Worm (Caenorhabditis elegans) whole organism, late embryonic: ENCODE results near the gene Y43F8B.20.

Experiments used
- K02D7.2 ChIP-seq: sonication (generic microtip); optimal IDR thresholded peaks from 2 replicates; lab custom pipeline; 2017; ENCODE audit warnings: mild to moderate bottlenecking, missing genetic modification characterization, missing compliant biosample characterization
- K09A11.1 ChIP-seq: sonication (generic microtip); optimal IDR thresholded peaks from 2 replicates; lab custom pipeline; 2017; ENCODE audit warnings: antibody characterized with exemption, mild to moderate bottlenecking, missing genetic modification characterization, missing compliant biosample characterization; ENCODE audit not compliant: insufficient read depth
- Y22D7AL.16 ChIP-seq: sonication (generic microtip); optimal IDR thresholded peaks from 2 replicates; lab custom pipeline; 2016; ENCODE audit warnings: missing genetic modification characterization, missing compliant biosample characterization
- ama-1 ChIP-seq: fragments of 150-350 bp; optimal IDR thresholded peaks from 2 replicates; lab custom pipeline; 2014
- ceh-18 ChIP-seq: sonication (generic microtip); optimal IDR thresholded peaks from 2 replicates; lab custom pipeline; 2016; ENCODE audit warnings: missing genetic modification characterization, missing compliant biosample characterization
- ceh-19 ChIP-seq: fragments of 200-800 bp; sonication (Bioruptor generic); optimal IDR thresholded peaks from 2 replicates; lab custom pipeline; 2018; ENCODE audit warnings: mild to moderate bottlenecking, missing genetic modification characterization, missing compliant biosample characterization
- ceh-22 ChIP-seq: sonication (generic microtip); optimal IDR thresholded peaks from 2 replicates; lab custom pipeline; 2017; ENCODE audit warnings: missing biosample characterization, missing genetic modification characterization
- ceh-30 ChIP-seq: fragments of 150-350 bp; optimal IDR thresholded peaks from 2 replicates; lab custom pipeline; 2014; ENCODE audit warnings: missing biosample characterization, missing genetic modification characterization
- ceh-31 ChIP-seq: sonication (generic microtip); optimal IDR thresholded peaks from 2 replicates; lab custom pipeline; 2016; ENCODE audit warnings: missing genetic modification characterization, missing compliant biosample characterization
- ceh-34 ChIP-seq: sonication (generic microtip); optimal IDR thresholded peaks from 2 replicates; lab custom pipeline; 2016; ENCODE audit warnings: mild to moderate bottlenecking, missing genetic modification characterization, missing compliant biosample characterization
- ceh-45 ChIP-seq: fragments of 200-800 bp; sonication (Bioruptor generic); IDR thresholded peaks from 2 replicates; pipeline ENCODE4 v1.3.6; 2022; ENCODE audit warnings: missing genetic modification reagents, missing genetic modification characterization, missing compliant biosample characterization
- ceh-48 ChIP-seq: sonication (generic microtip); optimal IDR thresholded peaks from 2 replicates; lab custom pipeline; 2016; ENCODE audit warnings: missing genetic modification characterization, inconsistent platforms, missing compliant biosample characterization
- ceh-6 ChIP-seq: fragments of 200-800 bp; sonication (Bioruptor generic); optimal IDR thresholded peaks from 2 replicates; lab custom pipeline; 2018; ENCODE audit warnings: mild to moderate bottlenecking, missing genetic modification characterization, missing compliant biosample characterization
- che-1 ChIP-seq: sonication (generic microtip); optimal IDR thresholded peaks from 2 replicates; lab custom pipeline; 2016; ENCODE audit warnings: mild to moderate bottlenecking, missing genetic modification characterization, missing compliant biosample characterization
- dve-1 ChIP-seq: sonication (generic microtip); optimal IDR thresholded peaks from 2 replicates; lab custom pipeline; 2017; ENCODE audit warnings: antibody characterized with exemption, mild to moderate bottlenecking, missing genetic modification characterization, missing compliant biosample characterization
- elt-2 ChIP-seq: sonication (generic microtip); optimal IDR thresholded peaks from 2 replicates; lab custom pipeline; 2016; ENCODE audit warnings: missing genetic modification reagents, missing genetic modification characterization, missing compliant biosample characterization
- elt-4 ChIP-seq: sonication (generic microtip); optimal IDR thresholded peaks from 2 replicates; lab custom pipeline; 2016; ENCODE audit warnings: missing genetic modification characterization, missing compliant biosample characterization
- ets-4 ChIP-seq: sonication (generic microtip); optimal IDR thresholded peaks from 2 replicates; lab custom pipeline; 2016; ENCODE audit warnings: missing genetic modification characterization, missing compliant biosample characterization
- fkh-10 ChIP-seq: fragments of 150-350 bp; optimal IDR thresholded peaks from 2 replicates; lab custom pipeline; 2014; ENCODE audit warnings: missing biosample characterization, missing genetic modification reagents, missing genetic modification characterization
- gmeb-2 ChIP-seq: sonication (generic microtip); optimal IDR thresholded peaks from 2 replicates; lab custom pipeline; 2016; ENCODE audit warnings: missing genetic modification characterization, inconsistent platforms, missing compliant biosample characterization
- hlh-15 ChIP-seq: sonication (generic microtip); optimal IDR thresholded peaks from 2 replicates; lab custom pipeline; 2016; ENCODE audit warnings: missing genetic modification characterization, missing compliant biosample characterization
- hlh-6 ChIP-seq: sonication (generic microtip); optimal IDR thresholded peaks from 2 replicates; lab custom pipeline; 2016; ENCODE audit warnings: missing genotype, missing genetic modification characterization, missing compliant biosample characterization
- hlh-8 ChIP-seq: sonication (generic microtip); optimal IDR thresholded peaks from 2 replicates; lab custom pipeline; 2016; ENCODE audit warnings: missing genotype, missing genetic modification characterization, missing compliant biosample characterization
- lim-6 ChIP-seq: sonication (generic microtip); optimal IDR thresholded peaks from 2 replicates; lab custom pipeline; 2016; ENCODE audit warnings: missing genetic modification characterization, missing compliant biosample characterization
- lin-11 ChIP-seq: fragments of 200-800 bp; sonication (Bioruptor generic); optimal IDR thresholded peaks from 2 replicates; lab custom pipeline; 2018; ENCODE audit warnings: mild to moderate bottlenecking, missing genetic modification characterization, missing compliant biosample characterization
- nfya-1 ChIP-seq: sonication (generic microtip); optimal IDR thresholded peaks from 2 replicates; lab custom pipeline; 2017; ENCODE audit warnings: missing genetic modification characterization, mild to moderate bottlenecking, missing compliant biosample characterization, antibody characterized with exemption, moderate library complexity
- nhr-232 ChIP-seq: sonication (generic microtip); optimal IDR thresholded peaks from 2 replicates; lab custom pipeline; 2016; ENCODE audit warnings: missing genetic modification characterization, missing compliant biosample characterization
- npax-4 ChIP-seq: sonication (generic microtip); optimal IDR thresholded peaks from 2 replicates; lab custom pipeline; 2016; ENCODE audit warnings: missing genetic modification characterization, missing compliant biosample characterization
- pat-9 ChIP-seq: fragments of 200-800 bp; sonication (Bioruptor generic); optimal IDR thresholded peaks from 2 replicates; lab custom pipeline; 2018; ENCODE audit warnings: mild to moderate bottlenecking, missing genetic modification characterization, moderate library complexity, missing compliant biosample characterization
- pros-1 ChIP-seq: fragments of 150-350 bp; optimal IDR thresholded peaks from 2 replicates; lab custom pipeline; 2014; ENCODE audit warnings: missing biosample characterization, missing genetic modification reagents, missing genetic modification characterization
- ref-2 ChIP-seq: sonication (generic microtip); optimal IDR thresholded peaks from 2 replicates; lab custom pipeline; 2016; ENCODE audit warnings: missing genetic modification characterization, missing compliant biosample characterization
- rnt-1 ChIP-seq: sonication (generic microtip); optimal IDR thresholded peaks from 2 replicates; lab custom pipeline; 2016; ENCODE audit warnings: missing genetic modification characterization, missing compliant biosample characterization
- sox-2 ChIP-seq: fragments of 200-800 bp; sonication (Bioruptor generic); IDR thresholded peaks from 2 replicates; pipeline ENCODE4 v1.3.6; 2022; ENCODE audit warnings: missing genetic modification reagents, missing genetic modification characterization, missing compliant biosample characterization
- ttx-3 ChIP-seq: sonication (generic microtip); optimal IDR thresholded peaks from 2 replicates; lab custom pipeline; 2016; ENCODE audit warnings: missing genetic modification reagents, missing genetic modification characterization, missing compliant biosample characterization
- zip-5 ChIP-seq: sonication (generic microtip); optimal IDR thresholded peaks from 2 replicates; lab custom pipeline; 2016; ENCODE audit warnings: missing genetic modification characterization, missing compliant biosample characterization
- ztf-16 ChIP-seq: sonication (generic microtip); optimal IDR thresholded peaks from 2 replicates; lab custom pipeline; 2017; ENCODE audit warnings: missing genetic modification characterization, missing compliant biosample characterization

Gene Y43F8B.20

DNA sequence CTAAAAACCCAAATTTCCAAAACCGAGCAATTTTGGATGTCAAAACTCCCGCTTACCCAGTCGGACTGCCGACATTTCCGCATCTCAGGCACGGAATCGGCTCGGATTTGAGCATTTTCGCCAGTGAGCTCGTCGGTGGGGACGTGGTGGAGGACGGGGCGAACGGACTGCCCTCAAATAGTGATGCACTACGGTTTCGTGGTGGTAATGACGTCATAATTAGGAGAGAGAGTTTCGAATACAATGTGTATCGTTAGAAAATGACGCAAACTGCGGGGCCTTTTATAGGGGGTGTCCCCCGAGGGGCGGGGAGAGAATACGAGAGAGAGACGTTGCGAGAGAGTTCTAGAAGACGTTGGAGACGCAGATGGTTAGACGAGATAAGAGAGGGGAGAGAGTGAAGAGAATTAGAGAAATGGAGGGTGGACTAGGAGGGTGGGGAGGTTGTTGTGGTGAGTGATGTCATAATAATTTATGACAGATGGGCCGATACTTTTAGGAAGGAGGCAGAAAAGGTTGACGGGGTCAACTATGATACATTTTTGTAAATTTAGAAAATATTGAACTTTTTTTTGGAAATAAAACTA lies 26.9 kb downstream of the Y43F8B.20 start (continued):
- TF ChIP-seq rnt-1 (tag; lab: Kevin White, UChicago) = peak; percentile 76
- peak; percentile 17 for TF ChIP-seq Y22D7AL.16 (tag; lab: Kevin White, UChicago)
- peak; percentile 29 for TF ChIP-seq gmeb-2 (tag; lab: Kevin White, UChicago)
- no peak for TF ChIP-seq hlh-15 (tag; lab: Kevin White, UChicago)
- TF ChIP-seq lim-6 (tag; lab: Kevin White, UChicago) = no peak
- TF ChIP-seq ceh-45 (GFP tag; lab: Robert Waterston, UW) = no peak
- TF ChIP-seq hlh-6 (tag; lab: Kevin White, UChicago) = no peak
- no peak for TF ChIP-seq zip-5 (tag; lab: Kevin White, UChicago)
- peak; percentile 92 for TF ChIP-seq nfya-1 (tag; lab: Kevin White, UChicago)
- TF ChIP-seq ceh-48 = no peak
- peak; percentile 68 for TF ChIP-seq dve-1
- TF ChIP-seq ceh-19 (GFP tag; lab: Kevin White, UChicago) = peak; percentile 75
- peak; percentile 69 for TF ChIP-seq ceh-18 (tag; lab: Kevin White, UChicago)
- TF ChIP-seq ref-2 = peak; percentile 90
- peak; percentile 91 for TF ChIP-seq pros-1
- peak; percentile 89 for TF ChIP-seq ceh-34 (tag; lab: Kevin White, UChicago)
- TF ChIP-seq nhr-232 = no peak
- TF ChIP-seq ets-4 (tag; lab: Kevin White, UChicago) = no peak
- no peak for TF ChIP-seq ttx-3
- TF ChIP-seq ceh-31 (tag; lab: Kevin White, UChicago) = peak; percentile 81

DNA sequence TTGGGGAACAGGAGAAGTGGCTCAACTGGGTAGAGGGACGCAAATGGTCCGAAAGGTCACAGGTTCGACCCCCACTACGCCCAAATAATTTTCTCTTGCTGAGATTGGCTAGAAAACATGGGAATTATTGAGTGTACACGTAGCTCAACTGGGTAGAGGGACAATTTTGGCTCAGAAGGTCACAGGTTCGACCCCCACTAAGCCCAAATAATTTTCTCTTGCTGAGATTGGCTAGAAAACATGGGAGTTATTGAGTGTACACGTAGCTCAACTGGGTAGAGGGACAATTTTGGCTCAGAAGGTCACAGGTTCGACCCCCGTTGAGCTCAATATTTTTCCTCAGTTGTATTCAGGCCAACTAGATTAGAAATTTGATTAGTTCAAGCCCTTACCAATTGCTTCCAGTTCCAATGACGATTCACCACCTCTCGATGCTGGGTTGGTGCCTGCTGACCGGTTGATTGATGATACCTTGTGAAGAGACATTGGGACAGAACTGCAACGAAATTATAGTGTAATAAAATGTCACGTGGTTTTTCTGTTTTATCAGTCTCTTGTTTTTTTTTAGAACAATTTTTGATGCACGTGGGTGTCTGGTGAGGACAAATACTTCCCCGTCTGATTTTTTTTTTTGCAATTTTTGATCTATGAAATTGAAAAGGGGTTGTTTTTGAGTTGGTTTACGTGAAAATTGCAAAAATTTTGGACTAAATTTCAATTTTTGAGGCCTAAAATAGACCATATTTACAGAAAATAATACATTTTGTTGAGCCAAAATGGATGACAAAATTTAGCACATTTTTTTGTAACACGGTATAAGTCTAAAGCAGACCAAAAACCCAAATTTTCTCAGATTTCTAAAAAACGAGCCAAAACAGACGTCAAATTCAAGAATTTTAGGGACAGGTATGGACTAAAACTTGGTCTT lies 28.0 kb downstream of the Y43F8B.20 start:
- TF ChIP-seq ceh-6 (GFP tag; lab: Kevin White, UChicago) (peak; percentile 11), hlh-8 (tag; lab: Kevin White, UChicago) (no peak), elt-2 (tag; lab: Kevin White, UChicago) (peak; percentile 22)
- TF ChIP-seq, all 69 proteins: peak for 2

DNA sequence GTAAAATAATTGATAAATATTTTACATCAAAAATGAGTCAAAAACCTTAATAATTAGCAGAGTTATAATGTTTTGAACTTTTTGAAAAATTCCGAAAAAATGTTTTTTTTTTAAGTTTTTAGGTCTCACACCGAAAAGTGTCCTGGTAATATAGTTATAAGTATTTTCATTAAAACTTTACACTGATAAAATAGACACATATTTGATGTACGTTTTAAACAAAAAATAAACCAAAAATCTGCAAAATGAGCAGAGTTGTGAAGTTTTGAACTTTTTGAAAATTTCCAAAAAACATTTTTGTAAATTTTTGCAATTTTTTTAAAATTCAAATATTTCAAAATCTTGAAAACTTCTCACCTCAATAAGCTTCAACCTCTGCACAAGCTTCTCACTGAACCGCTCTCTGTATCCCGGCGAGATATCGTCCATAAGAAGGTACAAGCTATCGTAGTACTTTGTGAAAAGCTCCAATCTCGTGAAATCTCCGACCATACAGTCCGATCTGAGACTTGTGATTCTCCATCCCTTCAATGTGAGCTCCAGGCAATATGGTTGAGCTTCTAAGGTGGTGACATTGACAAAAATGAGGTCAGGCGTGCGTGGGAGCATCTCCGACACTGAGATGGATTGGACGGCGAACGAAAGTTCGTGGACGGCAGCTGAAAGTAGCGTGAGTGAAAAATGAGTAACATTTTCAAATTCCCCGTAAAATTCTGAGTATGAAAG lies 28.8 kb downstream of the Y43F8B.20 start:
- TF ChIP-seq ets-4 (tag; lab: Kevin White, UChicago) (no peak), sox-2 (no peak), ttx-3 (no peak), fkh-10 (no peak), ceh-6 (GFP tag; lab: Kevin White, UChicago) (no peak), ama-1 (lab: Kevin White, UChicago) (peak; percentile 39), elt-4 (no peak)
- TF ChIP-seq, all 69 proteins: peak for 1

DNA sequence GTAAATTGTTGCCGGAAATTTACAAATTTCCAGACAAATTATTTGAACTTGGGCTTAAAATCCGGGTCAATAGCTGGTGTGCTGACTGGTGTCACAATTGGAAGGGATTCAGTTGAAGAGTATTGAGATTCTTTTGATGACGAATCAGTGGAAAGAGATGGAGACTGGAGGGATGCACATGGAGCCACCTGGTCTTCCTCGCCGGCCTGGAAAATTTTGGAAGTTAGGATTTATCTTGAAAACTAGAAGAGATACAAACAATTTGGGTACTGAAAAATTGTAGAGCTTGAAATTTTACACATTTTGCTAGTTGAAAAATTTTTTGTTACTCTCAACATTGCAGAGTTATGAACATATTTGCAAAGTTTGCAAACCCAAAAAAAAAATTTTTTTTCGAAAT lies 29.5 kb downstream of the Y43F8B.20 start:
- no peak for TF ChIP-seq ceh-22 (tag; lab: Kevin White, UChicago)
- TF ChIP-seq ref-2 = no peak
- TF ChIP-seq ztf-16 = no peak

DNA sequence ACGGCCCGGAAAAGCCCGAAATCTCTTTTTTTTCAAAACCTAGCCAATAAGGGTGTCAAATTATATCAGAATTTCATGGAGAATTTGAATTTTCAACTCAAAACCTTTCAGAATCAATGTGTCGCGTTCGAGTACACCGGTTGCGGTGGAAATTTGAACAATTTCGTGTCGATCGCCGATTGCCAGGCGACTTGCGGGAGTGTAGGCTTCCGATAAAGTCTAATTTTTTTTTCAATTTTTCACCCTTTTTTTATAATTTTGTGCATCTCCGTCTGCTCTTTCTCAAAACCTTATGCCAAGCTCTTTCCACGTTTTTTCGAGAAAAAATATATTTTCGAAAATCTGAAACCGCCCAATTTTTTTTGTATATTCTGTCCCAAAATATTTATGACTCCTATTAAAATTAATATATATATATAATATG lies 30.1 kb downstream of the Y43F8B.20 start:
- TF ChIP-seq K09A11.1 (tag; lab: Kevin White, UChicago) (no peak), fkh-10 (no peak), ceh-30 (no peak), pat-9 (no peak), ceh-34 (tag; lab: Kevin White, UChicago) (no peak), elt-2 (tag; lab: Kevin White, UChicago) (no peak), che-1 (no peak), ceh-31 (tag; lab: Kevin White, UChicago) (no peak), lin-11 (tag; lab: Kevin White, UChicago) (no peak), lim-6 (tag; lab: Kevin White, UChicago) (no peak), K02D7.2 (tag; lab: Kevin White, UChicago) (no peak), ceh-22 (tag; lab: Kevin White, UChicago) (no peak), rnt-1 (tag; lab: Kevin White, UChicago) (no peak), zip-5 (tag; lab: Kevin White, UChicago) (no peak), npax-4 (tag; lab: Kevin White, UChicago) (no peak)
